Worm (Caenorhabditis elegans) whole organism, L4/young adult: Measurements from ENCODE around the gene mks-1.
A peak's percentile ranks its signal among the peaks of the same experiment; 100 is the strongest.

Experiments used
- W03F9.2 ChIP-seq: fragments of 150-350 bp; optimal IDR thresholded peaks from 2 replicates; lab custom pipeline; 2014; ENCODE audit warnings: missing biosample characterization, missing genetic modification characterization
- dao-5 ChIP-seq: sonication (generic microtip); optimal IDR thresholded peaks from 2 replicates; lab custom pipeline; 2016; ENCODE audit warnings: missing genotype, missing genetic modification characterization, moderate library complexity, missing compliant biosample characterization
- him-1 ChIP-seq: sonication (generic microtip); optimal IDR thresholded peaks from 2 replicates; lab custom pipeline; 2016; ENCODE audit warnings: missing genotype, missing genetic modification reagents, missing genetic modification characterization, missing compliant biosample characterization

mks-1 gene

ce11 chrIII:3185980-3186379, at the start of gene mks-1:
mks-1 (plus strand) TSS chrIII:3186280.
- TF ChIP-seq dao-5 (tag; lab: Kevin White, UChicago) (no peak), him-1 (tag; lab: Kevin White, UChicago) (no peak), W03F9.2 (tag; lab: Kevin White, UChicago) (no peak)

- TF ChIP-seq dao-5 (tag; lab: Kevin White, UChicago) (no peak), W03F9.2 (tag; lab: Kevin White, UChicago) (no peak), him-1 (tag; lab: Kevin White, UChicago) (no peak)
Measured at ce11 chrIII:3136325-3137001, 49.6 kb upstream of the mks-1 start.

ce11 chrIII:3138087-3138486, 48.0 kb upstream of the mks-1 start:
- TF ChIP-seq dao-5 (tag; lab: Kevin White, UChicago): no peak
- TF ChIP-seq W03F9.2 (tag; lab: Kevin White, UChicago): no peak
- no peak for TF ChIP-seq him-1 (tag; lab: Kevin White, UChicago)

- TF ChIP-seq dao-5 (tag; lab: Kevin White, UChicago) (no peak), W03F9.2 (tag; lab: Kevin White, UChicago) (no peak), him-1 (tag; lab: Kevin White, UChicago) (peak; percentile 70)
Measured at ce11 chrIII:3139144-3139543, 46.9 kb upstream of the mks-1 start, which contains the start of gene mec-12. mec-12 (minus strand) TSS chrIII:3139234.

ce11 chrIII:3140227-3140626, 45.9 kb upstream of the mks-1 start:
- no peak for TF ChIP-seq W03F9.2 (tag; lab: Kevin White, UChicago)

- TF ChIP-seq dao-5 (tag; lab: Kevin White, UChicago) (no peak), W03F9.2 (tag; lab: Kevin White, UChicago) (no peak), him-1 (tag; lab: Kevin White, UChicago) (no peak)
Measured at ce11 chrIII:3142078-3142477, 44.0 kb upstream of the mks-1 start.

- no peak for TF ChIP-seq W03F9.2 (tag; lab: Kevin White, UChicago)
- no peak for TF ChIP-seq him-1 (tag; lab: Kevin White, UChicago)
- no peak for TF ChIP-seq dao-5 (tag; lab: Kevin White, UChicago)
Measured at ce11 chrIII:3143657-3144056, 42.4 kb upstream of the mks-1 start, which contains the start of gene C44B11.4. C44B11.4 (minus strand) TSS chrIII:3143757.

ce11 chrIII:3152848-3153247, 33.2 kb upstream of the mks-1 start, which contains the start of gene C44B11.6:
C44B11.6 (plus strand) TSS chrIII:3153148.
- no peak for TF ChIP-seq him-1 (tag; lab: Kevin White, UChicago)
- no peak for TF ChIP-seq dao-5 (tag; lab: Kevin White, UChicago)
- TF ChIP-seq W03F9.2 (tag; lab: Kevin White, UChicago): no peak

- TF ChIP-seq him-1 (tag; lab: Kevin White, UChicago) (no peak), dao-5 (tag; lab: Kevin White, UChicago) (no peak), W03F9.2 (tag; lab: Kevin White, UChicago) (no peak)
Measured at ce11 chrIII:3154968-3155367, 31.1 kb upstream of the mks-1 start, which contains the start of gene C44B11.1. C44B11.1 (plus strand) TSS chrIII:3155268.

- TF ChIP-seq W03F9.2 (tag; lab: Kevin White, UChicago): no peak
- no peak for TF ChIP-seq him-1 (tag; lab: Kevin White, UChicago)
- no peak for TF ChIP-seq dao-5 (tag; lab: Kevin White, UChicago)
Measured at ce11 chrIII:3160490-3160889, 25.6 kb upstream of the mks-1 start.

- TF ChIP-seq him-1 (tag; lab: Kevin White, UChicago) (no peak), W03F9.2 (tag; lab: Kevin White, UChicago) (no peak), dao-5 (tag; lab: Kevin White, UChicago) (no peak)
Measured at ce11 chrIII:3161600-3161999, 24.5 kb upstream of the mks-1 start.

ce11 chrIII:3163448-3163847, 22.6 kb upstream of the mks-1 start:
- TF ChIP-seq dao-5 (tag; lab: Kevin White, UChicago): no peak
- no peak for TF ChIP-seq him-1 (tag; lab: Kevin White, UChicago)
- no peak for TF ChIP-seq W03F9.2 (tag; lab: Kevin White, UChicago)

ce11 chrIII:3165309-3165708, 20.8 kb upstream of the mks-1 start, which contains the start of gene R148.5:
R148.5 (plus strand) TSS chrIII:3165639.
- TF ChIP-seq dao-5 (tag; lab: Kevin White, UChicago): no peak
- TF ChIP-seq W03F9.2 (tag; lab: Kevin White, UChicago): no peak
- no peak for TF ChIP-seq him-1 (tag; lab: Kevin White, UChicago)

- TF ChIP-seq W03F9.2 (tag; lab: Kevin White, UChicago) (no peak), him-1 (tag; lab: Kevin White, UChicago) (no peak), dao-5 (tag; lab: Kevin White, UChicago) (no peak)
Measured at ce11 chrIII:3169279-3169678, 16.8 kb upstream of the mks-1 start.
